Fruit fly (Drosophila melanogaster) whole organism, embryonic: ENCODE results near the gene MBD-R2.

ENCODE experiments used
- Blimp-1 ChIP-seq: fragments of 200-800 bp; sonication (Bioruptor generic); optimal IDR thresholded peaks from 3 replicates; lab custom pipeline; 2018; ENCODE audit warnings: missing biosample characterization, missing genetic modification characterization, mild to moderate bottlenecking, moderate library complexity, missing genetic modification reagents
- CG10209 ChIP-seq: fragments of 200-800 bp; sonication (Bioruptor generic); optimal IDR thresholded peaks from 3 replicates; lab custom pipeline; 2017; ENCODE audit warnings: missing biosample characterization, mild to moderate bottlenecking, missing genetic modification characterization, missing genetic modification reagents
- CG10267 ChIP-seq: fragments of 200-800 bp; sonication (Bioruptor generic); optimal IDR thresholded peaks from 2 replicates; lab custom pipeline; 2018; ENCODE audit warnings: missing biosample characterization, mild to moderate bottlenecking, missing genetic modification characterization, moderate library complexity
- CG11093 ChIP-seq: fragments of 200-800 bp; sonication (Bioruptor generic); IDR thresholded peaks from 3 replicates; pipeline ENCODE4 v1.3.6; 2022; ENCODE audit warnings: missing biosample characterization, missing genetic modification characterization
- CG11456 ChIP-seq: fragments of 200-800 bp; sonication (Bioruptor generic); IDR thresholded peaks from 3 replicates; pipeline ENCODE4 v1.3.6; 2022; ENCODE audit warnings: missing biosample characterization, missing genetic modification characterization
- CG11695 ChIP-seq: fragments of 200-800 bp; sonication (Bioruptor generic); IDR thresholded peaks from 3 replicates; pipeline ENCODE4 v1.3.6; 2022; ENCODE audit warnings: missing biosample characterization, missing genetic modification characterization
- CG12104 ChIP-seq: fragments of 200-800 bp; sonication (Bioruptor generic); optimal IDR thresholded peaks from 3 replicates; lab custom pipeline; 2016; ENCODE audit warnings: missing biosample characterization, missing genetic modification characterization
- CG13894 ChIP-seq: fragments of 200-800 bp; sonication (Bioruptor generic); optimal IDR thresholded peaks from 3 replicates; lab custom pipeline; 2018; ENCODE audit warnings: missing biosample characterization, mild to moderate bottlenecking, missing genetic modification characterization, moderate library complexity
- CG15073 ChIP-seq: fragments of 200-800 bp; sonication (Bioruptor generic); optimal IDR thresholded peaks from 2 replicates; lab custom pipeline; 2016; ENCODE audit warnings: missing biosample characterization, missing genetic modification characterization
- CG16815 ChIP-seq: fragments of 200-800 bp; sonication (Bioruptor generic); optimal IDR thresholded peaks from 3 replicates; lab custom pipeline; 2017; ENCODE audit warnings: missing biosample characterization, mild to moderate bottlenecking, missing genetic modification characterization
- CG17328 ChIP-seq: fragments of 200-800 bp; sonication (Bioruptor generic); IDR thresholded peaks from 2 replicates; pipeline ENCODE4 v1.3.6; 2022; ENCODE audit warnings: missing biosample characterization, missing genetic modification characterization
- CG17568 ChIP-seq: fragments of 200-800 bp; sonication (Bioruptor generic); optimal IDR thresholded peaks from 2 replicates; lab custom pipeline; 2018; ENCODE audit warnings: missing biosample characterization, mild to moderate bottlenecking, missing genetic modification characterization, moderate library complexity
- CG30020 ChIP-seq: fragments of 200-800 bp; optimal IDR thresholded peaks from 2 replicates; lab custom pipeline; 2019; ENCODE audit warnings: missing biosample characterization, mild to moderate bottlenecking, missing genetic modification characterization, moderate library complexity
- CG31441 ChIP-seq: fragments of 200-800 bp; sonication (Bioruptor generic); IDR thresholded peaks from 2 replicates; pipeline ENCODE4 v1.3.6; 2022; ENCODE audit warnings: missing biosample characterization, missing genetic modification characterization
- CG3407 ChIP-seq: fragments of 200-800 bp; sonication (Bioruptor generic); optimal IDR thresholded peaks from 2 replicates; lab custom pipeline; 2018; ENCODE audit warnings: missing biosample characterization, mild to moderate bottlenecking, missing genetic modification characterization
- CG3995 ChIP-seq: fragments of 200-800 bp; sonication (Bioruptor generic); optimal IDR thresholded peaks from 3 replicates; lab custom pipeline; 2016; ENCODE audit warnings: missing biosample characterization, missing genetic modification characterization
- CG4854 ChIP-seq: fragments of 200-800 bp; sonication (Bioruptor generic); optimal IDR thresholded peaks from 2 replicates; lab custom pipeline; 2016; ENCODE audit warnings: missing biosample characterization, missing genetic modification characterization, inconsistent platforms
- Chrac-16 ChIP-seq: fragments of 200-800 bp; sonication (Bioruptor generic); optimal IDR thresholded peaks from 3 replicates; lab custom pipeline; 2016; ENCODE audit warnings: missing biosample characterization, missing genetic modification characterization
- CoRest ChIP-seq: fragments of 200-800 bp; sonication (Bioruptor generic); optimal IDR thresholded peaks from 3 replicates; lab custom pipeline; 2018; ENCODE audit warnings: missing biosample characterization, mild to moderate bottlenecking, missing genetic modification characterization, moderate library complexity
- HHEX ChIP-seq: fragments of 200-800 bp; sonication (Bioruptor generic); optimal IDR thresholded peaks from 3 replicates; lab custom pipeline; 2017; ENCODE audit warnings: missing biosample characterization, mild to moderate bottlenecking, missing genetic modification characterization, missing genetic modification reagents
- HLHmδ ChIP-seq: fragments of 200-800 bp; sonication (Bioruptor generic); optimal IDR thresholded peaks from 2 replicates; lab custom pipeline; 2018; ENCODE audit warnings: missing biosample characterization, mild to moderate bottlenecking, missing genetic modification characterization, moderate library complexity
- Hsf ChIP-seq: fragments of 200-800 bp; sonication (Bioruptor generic); optimal IDR thresholded peaks from 3 replicates; lab custom pipeline; 2016; ENCODE audit warnings: missing biosample characterization, missing genetic modification characterization
- Mad ChIP-seq: fragments of 200-800 bp; sonication (Bioruptor generic); optimal IDR thresholded peaks from 2 replicates; lab custom pipeline; 2016; ENCODE audit warnings: missing biosample characterization, missing genetic modification characterization
- NFAT ChIP-seq: fragments of 200-800 bp; sonication (Bioruptor generic); IDR thresholded peaks from 2 replicates; pipeline ENCODE4 v1.3.6; 2022; ENCODE audit warnings: missing biosample characterization, missing genetic modification characterization
- Poxn ChIP-seq: fragments of 200-800 bp; sonication (Bioruptor generic); IDR thresholded peaks from 2 replicates; pipeline ENCODE4 v1.3.6; 2022; ENCODE audit warnings: missing biosample characterization, missing genetic modification characterization
- Ptx1 ChIP-seq: fragments of 200-800 bp; sonication (Bioruptor generic); IDR thresholded peaks from 2 replicates; pipeline ENCODE4 v1.3.6; 2022; ENCODE audit warnings: missing biosample characterization, missing genetic modification characterization
- cas ChIP-seq: fragments of 200-800 bp; sonication (Bioruptor generic); IDR thresholded peaks from 2 replicates; pipeline ENCODE4 v1.3.6; 2022; ENCODE audit warnings: missing biosample characterization, missing genetic modification characterization
- corto ChIP-seq: fragments of 200-800 bp; sonication (Bioruptor generic); optimal IDR thresholded peaks from 2 replicates; lab custom pipeline; 2016; ENCODE audit warnings: missing biosample characterization, mild to moderate bottlenecking, missing genetic modification characterization, moderate library complexity
- crp ChIP-seq, 2 experiments: fragments of 200-800 bp; sonication (Bioruptor generic); optimal IDR thresholded peaks; 2 replicates in 1 of 2; 3 replicates in 1 of 2; lab custom pipeline; 2017; ENCODE audit warnings: missing biosample characterization in 2 of 2, missing genetic modification characterization in 2 of 2, mild to moderate bottlenecking in 1 of 2, moderate library complexity in 1 of 2
- dmrt11E ChIP-seq: fragments of 200-800 bp; sonication (Bioruptor generic); optimal IDR thresholded peaks from 3 replicates; lab custom pipeline; 2018; ENCODE audit warnings: missing biosample characterization, mild to moderate bottlenecking, missing genetic modification characterization, moderate library complexity
- emc ChIP-seq: fragments of 200-800 bp; sonication (Bioruptor generic); optimal IDR thresholded peaks from 2 replicates; lab custom pipeline; 2016; ENCODE audit warnings: missing biosample characterization, missing genetic modification characterization
- ewg ChIP-seq: fragments of 200-800 bp; sonication (Bioruptor generic); optimal IDR thresholded peaks from 3 replicates; lab custom pipeline; 2017; ENCODE audit warnings: mild to moderate bottlenecking, missing biosample characterization, missing genetic modification reagents, missing genetic modification characterization
- eyg ChIP-seq: fragments of 200-800 bp; sonication (Bioruptor generic); optimal IDR thresholded peaks from 3 replicates; lab custom pipeline; 2016; ENCODE audit warnings: missing biosample characterization, missing genetic modification characterization
- gt ChIP-seq: fragments of 200-800 bp; sonication (Bioruptor generic); IDR thresholded peaks from 2 replicates; pipeline ENCODE4 v1.3.6; 2022; ENCODE audit warnings: missing biosample characterization, missing genetic modification characterization
- kah ChIP-seq: fragments of 200-800 bp; sonication (Bioruptor generic); optimal IDR thresholded peaks from 2 replicates; lab custom pipeline; 2018; ENCODE audit warnings: missing biosample characterization, mild to moderate bottlenecking, missing genetic modification characterization
- lbe ChIP-seq: fragments of 200-800 bp; sonication (Bioruptor generic); optimal IDR thresholded peaks from 2 replicates; lab custom pipeline; 2016; ENCODE audit warnings: missing biosample characterization, mild to moderate bottlenecking, missing genetic modification characterization
- mirr ChIP-seq: fragments of 200-800 bp; sonication (Bioruptor generic); optimal IDR thresholded peaks from 3 replicates; lab custom pipeline; 2018; ENCODE audit warnings: missing biosample characterization, mild to moderate bottlenecking, missing genetic modification characterization
- psq ChIP-seq: fragments of 200-800 bp; sonication (Bioruptor generic); optimal IDR thresholded peaks from 2 replicates; lab custom pipeline; 2017; ENCODE audit warnings: missing biosample characterization, missing genetic modification characterization
- pum ChIP-seq: fragments of 200-800 bp; sonication (Bioruptor generic); optimal IDR thresholded peaks from 2 replicates; lab custom pipeline; 2016; ENCODE audit warnings: missing biosample characterization, missing genetic modification characterization
- salm ChIP-seq: fragments of 200-800 bp; sonication (Bioruptor generic); optimal IDR thresholded peaks from 2 replicates; lab custom pipeline; 2018; ENCODE audit warnings: missing biosample characterization, mild to moderate bottlenecking, missing genetic modification characterization
- scrt ChIP-seq: fragments of 200-800 bp; sonication (Bioruptor generic); optimal IDR thresholded peaks from 2 replicates; lab custom pipeline; 2018; ENCODE audit warnings: missing biosample characterization, mild to moderate bottlenecking, missing genetic modification characterization, moderate library complexity
- shn ChIP-seq: fragments of 200-800 bp; sonication (Bioruptor generic); optimal IDR thresholded peaks from 3 replicates; lab custom pipeline; 2016; ENCODE audit warnings: missing biosample characterization, missing genetic modification characterization
- so ChIP-seq: fragments of 200-800 bp; sonication (Bioruptor generic); IDR thresholded peaks from 3 replicates; pipeline ENCODE4 v1.3.6; 2022; ENCODE audit warnings: missing biosample characterization, missing genetic modification characterization
- zen ChIP-seq: fragments of 200-800 bp; sonication (Bioruptor generic); optimal IDR thresholded peaks from 3 replicates; lab custom pipeline; 2018; ENCODE audit warnings: missing biosample characterization, mild to moderate bottlenecking, missing genetic modification characterization, moderate library complexity

The MBD-R2 gene

DNA sequence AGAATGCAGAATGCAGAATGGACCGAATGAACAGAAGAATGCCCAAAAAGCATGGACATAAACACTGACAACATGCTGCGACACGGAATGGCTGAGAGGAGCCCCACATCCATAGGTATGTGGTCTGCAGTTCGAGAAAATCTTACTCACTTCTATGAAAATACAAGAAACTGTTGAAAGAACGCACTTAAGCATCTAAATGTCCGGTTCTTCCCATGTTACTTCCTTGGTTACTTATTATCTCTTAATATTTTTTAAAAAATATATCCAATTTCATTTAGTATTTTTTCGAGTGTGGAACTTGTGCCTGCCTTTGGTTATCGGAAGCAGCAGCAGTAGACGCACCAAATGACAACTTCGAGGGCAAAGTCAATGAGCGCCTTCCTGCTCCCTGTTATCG is 41.8 kb downstream of the MBD-R2 start (continued):
- TF ChIP-seq lbe, result peak; percentile 79
- peak; percentile 43; the same call in 1 of the 2 replicates for TF ChIP-seq CG31441 (GFP tag; lab: Robert Waterston, UW)
- peak; percentile 18 for TF ChIP-seq zen (tag; lab: Kevin White, UChicago)
- peak; percentile 47; the same call in 1 of the 2 replicates for TF ChIP-seq CG17328 (GFP tag; lab: Robert Waterston, UW)
- TF ChIP-seq CG10267 (tag; lab: Kevin White, UChicago), result peak; percentile 12
- peak; percentile 75 for TF ChIP-seq dmrt11E (tag; lab: Kevin White, UChicago)
- TF ChIP-seq corto (GFP tag; lab: Kevin White, UChicago), result peak; percentile 87

DNA sequence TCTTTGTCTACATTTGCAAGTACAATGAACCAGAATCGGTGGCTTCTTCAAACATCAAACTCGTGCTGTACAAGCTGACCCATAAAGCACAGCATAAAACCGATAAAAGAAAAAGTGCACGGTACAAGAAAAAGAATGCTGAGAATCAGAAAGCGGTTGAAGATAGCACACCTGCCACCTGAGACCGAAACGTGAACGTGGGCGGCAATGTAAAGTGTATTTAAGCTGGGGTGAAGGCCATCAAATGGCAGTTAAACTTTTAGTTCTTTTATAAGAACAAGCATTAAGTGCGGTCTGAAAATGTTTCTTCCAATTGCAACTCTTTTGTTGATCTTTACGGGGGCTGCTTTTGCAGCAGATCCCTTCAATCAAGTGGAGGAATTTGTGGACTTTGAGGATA is 45.0 kb downstream of the MBD-R2 start, which contains the start of gene CG4066:
TSS of gene CG4066 (plus strand) at position 301 of the 400 bp plus-strand sequence.
- TF ChIP-seq Poxn (GFP tag; lab: Robert Waterston, UW), result no peak
- TF ChIP-seq kah, result no peak
- TF ChIP-seq CG10209 (GFP tag; lab: Kevin White, UChicago), result no peak
- TF ChIP-seq CG11093, result no peak
- TF ChIP-seq salm, result no peak
- TF ChIP-seq CG11456 (GFP tag; lab: Robert Waterston, UW), result no peak
- no peak for TF ChIP-seq crp (GFP tag; optimal IDR thresholded peaks at IDR 0.05; lab: Kevin White, UChicago)
- TF ChIP-seq scrt (GFP tag; lab: Kevin White, UChicago), result no peak
- no peak for TF ChIP-seq HHEX
- TF ChIP-seq CG30020 (tag; lab: Kevin White, UChicago), result no peak
- TF ChIP-seq CG31441 (GFP tag; lab: Robert Waterston, UW), result no peak
- TF ChIP-seq shn (GFP tag; lab: Kevin White, UChicago), result no peak
- no peak for TF ChIP-seq cas (GFP tag; lab: Robert Waterston, UW)
- TF ChIP-seq CG3995 (GFP tag; lab: Kevin White, UChicago), result no peak
- no peak for TF ChIP-seq ewg (GFP tag; lab: Kevin White, UChicago)
- no peak for TF ChIP-seq CG17568 (GFP tag; lab: Kevin White, UChicago)
- TF ChIP-seq mirr (GFP tag; lab: Kevin White, UChicago), result no peak
- no peak for TF ChIP-seq psq

DNA sequence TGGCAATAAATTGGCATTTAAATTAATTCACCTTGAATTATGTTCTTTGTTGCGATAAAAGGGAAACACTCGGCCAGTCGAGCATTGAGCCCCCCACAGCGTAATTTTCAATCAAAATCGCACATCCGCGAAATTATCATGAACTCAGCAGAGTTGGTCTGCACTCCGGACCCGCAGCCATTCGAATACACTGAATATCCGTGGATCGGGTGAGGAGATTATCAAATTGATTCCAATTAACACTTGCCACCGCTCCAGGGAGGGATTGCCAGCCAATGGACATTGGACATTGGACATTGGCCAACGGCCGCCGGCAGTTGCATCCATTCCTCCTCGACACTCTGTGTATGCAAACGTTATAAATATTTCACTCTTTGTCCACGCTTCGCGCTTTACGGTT is 48.5 kb downstream of the MBD-R2 start:
- TF ChIP-seq Mad (no peak), eyg (no peak), emc (GFP tag; lab: Kevin White, UChicago) (no peak), CG11695 (GFP tag; lab: Robert Waterston, UW) (no peak), NFAT (no peak), so (no peak), CG3407 (GFP tag; lab: Kevin White, UChicago) (no peak), HLHmδ (GFP tag; lab: Kevin White, UChicago) (no peak), Hsf (GFP tag; lab: Kevin White, UChicago) (no peak), Ptx1 (no peak), CG12104 (GFP tag; lab: Kevin White, UChicago) (no peak), Blimp-1 (GFP tag; lab: Kevin White, UChicago) (no peak), Chrac-16 (GFP tag; lab: Kevin White, UChicago) (no peak), CG15073 (GFP tag; lab: Kevin White, UChicago) (no peak), CoRest (tag; lab: Kevin White, UChicago) (no peak), gt (GFP tag; lab: Robert Waterston, UW) (no peak), pum (GFP tag; lab: Kevin White, UChicago) (no peak), CG13894 (tag; lab: Kevin White, UChicago) (no peak), CG16815 (GFP tag; lab: Kevin White, UChicago) (no peak), CG4854 (no peak)
